Fruit fly (Drosophila melanogaster) whole organism, wandering third instar larva: Measurements from ENCODE around the gene CG5861.

ENCODE experiments used
- Abd-B ChIP-seq: fragments of >200 bp; optimal IDR thresholded peaks from 2 replicates; lab custom pipeline; 2017; ENCODE audit warnings: missing biosample characterization, missing genetic modification characterization
- CG32264 ChIP-seq: fragments of 200-800 bp; sonication (Bioruptor generic); optimal IDR thresholded peaks from 2 replicates; lab custom pipeline; 2016; ENCODE audit warnings: missing biosample characterization, missing genetic modification characterization
- CG9705 ChIP-seq: fragments of 200-800 bp; sonication (Bioruptor generic); optimal IDR thresholded peaks from 2 replicates; lab custom pipeline; 2018; ENCODE audit warnings: missing biosample characterization, mild to moderate bottlenecking, missing genetic modification characterization
- CrebA ChIP-seq: fragments of 200-800 bp; sonication (Bioruptor generic); optimal IDR thresholded peaks from 2 replicates; lab custom pipeline; 2016; ENCODE audit warnings: missing biosample characterization, mild to moderate bottlenecking, missing genetic modification characterization, borderline replicate concordance
- Dfd ChIP-seq: fragments of >200 bp; optimal IDR thresholded peaks from 2 replicates; lab custom pipeline; 2017; ENCODE audit warnings: missing biosample characterization, missing genetic modification characterization
- Dif ChIP-seq: fragments of 200-275, 200-300 bp; sonication (Bioruptor generic); optimal IDR thresholded peaks from 2 replicates; lab custom pipeline; 2018; ENCODE audit warnings: missing biosample characterization, missing genetic modification characterization; ENCODE audit not compliant: partially characterized antibody
- GATAd ChIP-seq: sonication (Bioruptor generic); optimal IDR thresholded peaks from 2 replicates; lab custom pipeline; 2016; ENCODE audit warnings: missing biosample characterization, missing genetic modification characterization
- HLH106 ChIP-seq: fragments of 200-800 bp; optimal IDR thresholded peaks from 3 replicates; lab custom pipeline; 2019; ENCODE audit warnings: missing biosample characterization, mild to moderate bottlenecking, missing genetic modification characterization, moderate library complexity
- Hnf4 ChIP-seq: fragments of 200-800 bp; sonication (Bioruptor generic); optimal IDR thresholded peaks from 2 replicates; lab custom pipeline; 2016; ENCODE audit warnings: missing biosample characterization, mild to moderate bottlenecking, missing genetic modification characterization
- Hr83 ChIP-seq: fragments of 200-300 bp; sonication (Bioruptor generic); optimal IDR thresholded peaks from 2 replicates; lab custom pipeline; 2016; ENCODE audit warnings: missing biosample characterization, mild to moderate bottlenecking, missing genetic modification characterization, moderate library complexity; ENCODE audit not compliant: poor library complexity, severe bottlenecking
- Mio ChIP-seq: sonication (Bioruptor generic); optimal IDR thresholded peaks from 2 replicates; lab custom pipeline; 2016; ENCODE audit warnings: missing biosample characterization, missing genetic modification characterization
- Myc ChIP-seq: fragments of >200 bp; optimal IDR thresholded peaks from 2 replicates; lab custom pipeline; 2017
- OdsH ChIP-seq: fragments of 200-800 bp; sonication (Bioruptor generic); optimal IDR thresholded peaks from 2 replicates; lab custom pipeline; 2016; ENCODE audit warnings: missing biosample characterization, mild to moderate bottlenecking, missing genetic modification characterization
- Rel ChIP-seq, 2 experiments: fragments of 200-800 bp; sonication (Bioruptor generic) in 1 of 2; optimal IDR thresholded peaks; 2 replicates in 1 of 2; 3 replicates in 1 of 2; lab custom pipeline; 2016 to 2019; ENCODE audit warnings: mild to moderate bottlenecking in 2 of 2, missing biosample characterization in 2 of 2, missing genetic modification characterization in 2 of 2, moderate library complexity in 1 of 2
- Sp1 ChIP-seq: fragments of 200-800 bp; sonication (Bioruptor generic); optimal IDR thresholded peaks from 3 replicates; lab custom pipeline; 2019; ENCODE audit warnings: missing biosample characterization, mild to moderate bottlenecking, missing genetic modification characterization, moderate library complexity
- Vsx2 ChIP-seq: fragments of 200-300, 225-300 bp; sonication (Bioruptor generic); optimal IDR thresholded peaks from 2 replicates; lab custom pipeline; 2018; ENCODE audit warnings: missing biosample characterization, missing genetic modification characterization; ENCODE audit not compliant: partially characterized antibody
- br ChIP-seq: fragments of 200-800 bp; sonication (Bioruptor generic); optimal IDR thresholded peaks from 2 replicates; lab custom pipeline; 2016; ENCODE audit warnings: missing biosample characterization, missing genetic modification characterization
- brk ChIP-seq: fragments of 200-800 bp; sonication (Bioruptor generic); optimal IDR thresholded peaks from 2 replicates; lab custom pipeline; 2016; ENCODE audit warnings: missing biosample characterization, mild to moderate bottlenecking, missing genetic modification characterization
- dl ChIP-seq, 2 experiments: fragments of 175-275, 200-275 bp in 1 of 2; fragments of 200-275 bp in 1 of 2; sonication (Bioruptor generic); optimal IDR thresholded peaks; lab custom pipeline; 2018; ENCODE audit warnings: mild to moderate bottlenecking in 2 of 2, missing biosample characterization in 2 of 2, missing genetic modification characterization in 2 of 2, moderate library complexity in 2 of 2; ENCODE audit not compliant: partially characterized antibody in 2 of 2, insufficient read depth in 1 of 2
- dmrt93B ChIP-seq: fragments of 200-800 bp; sonication (Bioruptor generic); optimal IDR thresholded peaks from 2 replicates; lab custom pipeline; 2018; ENCODE audit warnings: missing biosample characterization, mild to moderate bottlenecking, missing genetic modification characterization
- ey ChIP-seq: fragments of 200-800 bp; sonication (Bioruptor generic); optimal IDR thresholded peaks from 2 replicates; lab custom pipeline; 2016; ENCODE audit warnings: missing biosample characterization, missing genetic modification characterization
- foxo ChIP-seq, 2 experiments: fragments of 200-800 bp; sonication (Bioruptor generic); optimal IDR thresholded peaks; 2 replicates in 1 of 2; 3 replicates in 1 of 2; lab custom pipeline; 2016 to 2017; ENCODE audit warnings: missing biosample characterization in 2 of 2, missing genetic modification characterization in 2 of 2
- fru ChIP-seq: fragments of 200-800 bp; sonication (Bioruptor generic); optimal IDR thresholded peaks from 3 replicates; lab custom pipeline; 2016; ENCODE audit warnings: missing biosample characterization, mild to moderate bottlenecking, missing genetic modification characterization
- h ChIP-seq: fragments of 200-800 bp; sonication (Bioruptor generic); optimal IDR thresholded peaks from 3 replicates; lab custom pipeline; 2016; ENCODE audit warnings: missing biosample characterization, mild to moderate bottlenecking, missing genetic modification characterization
- lola ChIP-seq: fragments of >200 bp; optimal IDR thresholded peaks from 2 replicates; lab custom pipeline; 2017; ENCODE audit warnings: missing biosample characterization, missing genetic modification characterization
- psq ChIP-seq: fragments of 200-800 bp; sonication (Bioruptor generic); optimal IDR thresholded peaks from 3 replicates; lab custom pipeline; 2017; ENCODE audit warnings: missing biosample characterization, mild to moderate bottlenecking, missing genetic modification characterization, moderate library complexity
- rgr ChIP-seq: fragments of 200-800 bp; sonication (Bioruptor generic); optimal IDR thresholded peaks from 3 replicates; lab custom pipeline; 2016; ENCODE audit warnings: missing biosample characterization, mild to moderate bottlenecking, missing genetic modification characterization
- sage ChIP-seq: fragments of 200-800 bp; sonication (Bioruptor generic); optimal IDR thresholded peaks from 2 replicates; lab custom pipeline; 2016; ENCODE audit warnings: missing biosample characterization, mild to moderate bottlenecking, missing genetic modification characterization
- sv ChIP-seq: fragments of 200-800 bp; sonication (Bioruptor generic); optimal IDR thresholded peaks from 3 replicates; lab custom pipeline; 2016; ENCODE audit warnings: missing biosample characterization, missing genetic modification characterization
- tai ChIP-seq: sonication (Bioruptor generic); optimal IDR thresholded peaks from 2 replicates; lab custom pipeline; 2016; ENCODE audit warnings: missing biosample characterization, missing genetic modification characterization
- woc ChIP-seq: sonication (Bioruptor generic); optimal IDR thresholded peaks from 2 replicates; lab custom pipeline; 2016; ENCODE audit warnings: missing biosample characterization, mild to moderate bottlenecking, missing genetic modification characterization

CG5861 gene

dm6 chr2L:16269232-16270134, 37.6 kb downstream of the CG5861 start:
- TF ChIP-seq tai (GFP tag; lab: Kevin White, UChicago), result no peak
- TF ChIP-seq dmrt93B (GFP tag; lab: Kevin White, UChicago), result peak; percentile 59
- no peak for TF ChIP-seq GATAd (GFP tag; lab: Kevin White, UChicago)
- no peak for TF ChIP-seq Abd-B (GFP tag; lab: Kevin White, UChicago)
- peak; percentile 70 for TF ChIP-seq CG32264 (GFP tag; lab: Kevin White, UChicago)
- TF ChIP-seq brk (GFP tag; lab: Kevin White, UChicago), result peak; percentile 70
- TF ChIP-seq sage, result peak; percentile 76
- peak; percentile 87 for TF ChIP-seq h (GFP tag; lab: Kevin White, UChicago)
- peak; percentile 79 for TF ChIP-seq Vsx2 (GFP tag; lab: Kevin White, UChicago)
- peak; percentile 74 for TF ChIP-seq CG9705 (GFP tag; lab: Kevin White, UChicago)
- TF ChIP-seq rgr, result peak; percentile 89
- TF ChIP-seq woc (GFP tag; lab: Kevin White, UChicago), result peak; percentile 9
- no peak for TF ChIP-seq Dfd (GFP tag; lab: Kevin White, UChicago)
- TF ChIP-seq Mio (GFP tag; lab: Kevin White, UChicago), result no peak
- peak; percentile 62 for TF ChIP-seq HLH106 (tag; lab: Kevin White, UChicago)
- TF ChIP-seq lola (GFP tag; lab: Kevin White, UChicago), result no peak
- TF ChIP-seq br (GFP tag; lab: Kevin White, UChicago), result peak; percentile 89
- peak; percentile 77 to 91 for TF ChIP-seq dl (GFP tag; optimal IDR thresholded peaks at IDR 0.05; lab: Kevin White, UChicago; ENCODE audit: insufficient read depth in 1 of 2, partially characterized antibody in 2 of 2)
- peak; percentile 41 for TF ChIP-seq Hnf4 (GFP tag; lab: Kevin White, UChicago)
- peak; percentile 92 for TF ChIP-seq Dif (GFP tag; lab: Kevin White, UChicago)
- TF ChIP-seq foxo (GFP tag; optimal IDR thresholded peaks at IDR 0.05; lab: Kevin White, UChicago), result peak in 1 of 2 experiments; percentile 44
- TF ChIP-seq Rel (GFP tag; optimal IDR thresholded peaks at IDR 0.05; lab: Kevin White, UChicago), result peak; percentile 23
- peak; percentile 76 for TF ChIP-seq Rel (tag; optimal IDR thresholded peaks at IDR 0.05; lab: Kevin White, UChicago)
- TF ChIP-seq Hr83 (GFP tag; lab: Kevin White, UChicago), result peak; percentile 78
- TF ChIP-seq psq (GFP tag; lab: Kevin White, UChicago), result peak; percentile 63
- peak; percentile 89 for TF ChIP-seq Sp1
- TF ChIP-seq fru (GFP tag; lab: Kevin White, UChicago), result peak; percentile 65
- peak; percentile 78 for TF ChIP-seq OdsH (GFP tag; lab: Kevin White, UChicago)
- TF ChIP-seq ey (GFP tag; lab: Kevin White, UChicago), result peak; percentile 26
- TF ChIP-seq CrebA, result no peak
- TF ChIP-seq Myc, result peak; percentile 85
- TF ChIP-seq, all 38 proteins: peak for 23

dm6 chr2L:16268869-16269231, 38.2 kb downstream of the CG5861 start:
- TF ChIP-seq GATAd (GFP tag; lab: Kevin White, UChicago) (no peak), dl (GFP tag; optimal IDR thresholded peaks at IDR 0.05; lab: Kevin White, UChicago; ENCODE audit: insufficient read depth in 1 of 2, partially characterized antibody in 2 of 2) (no peak)
- TF ChIP-seq, all 38 proteins: peak for 0

- TF ChIP-seq Myc, result no peak
- TF ChIP-seq tai (GFP tag; lab: Kevin White, UChicago), result no peak
- TF ChIP-seq Mio (GFP tag; lab: Kevin White, UChicago), result no peak
- TF ChIP-seq Hnf4 (GFP tag; lab: Kevin White, UChicago), result no peak
- peak; percentile 67 to 71 for TF ChIP-seq dl (GFP tag; optimal IDR thresholded peaks at IDR 0.05; lab: Kevin White, UChicago; ENCODE audit: insufficient read depth in 1 of 2, partially characterized antibody in 2 of 2)
- no peak for TF ChIP-seq ey (GFP tag; lab: Kevin White, UChicago)
- peak; percentile 44 for TF ChIP-seq Vsx2 (GFP tag; lab: Kevin White, UChicago)
- peak; percentile 86 for TF ChIP-seq fru (GFP tag; lab: Kevin White, UChicago)
- TF ChIP-seq Abd-B (GFP tag; lab: Kevin White, UChicago), result no peak
- TF ChIP-seq Rel (GFP tag; optimal IDR thresholded peaks at IDR 0.05; lab: Kevin White, UChicago), result no peak
- TF ChIP-seq Rel (tag; optimal IDR thresholded peaks at IDR 0.05; lab: Kevin White, UChicago), result peak; percentile 53
- no peak for TF ChIP-seq sv (GFP tag; lab: Kevin White, UChicago)
- TF ChIP-seq dmrt93B (GFP tag; lab: Kevin White, UChicago), result no peak
- peak; percentile 77 for TF ChIP-seq Dif (GFP tag; lab: Kevin White, UChicago)
Observed at dm6 chr2L:16268107-16268539, 39.0 kb downstream of the CG5861 start.
